Fruit fly (Drosophila melanogaster) ovary, adult (tissue): ENCODE results near the gene CG31921.

Source experiments
- CG17801 ChIP-seq: fragments of 200-800 bp; optimal IDR thresholded peaks from 2 replicates; lab custom pipeline; 2019; ENCODE audit warnings: missing biosample characterization, mild to moderate bottlenecking, missing genetic modification characterization, moderate library complexity; ENCODE audit not compliant: partially characterized antibody

The CG31921 gene

DNA sequence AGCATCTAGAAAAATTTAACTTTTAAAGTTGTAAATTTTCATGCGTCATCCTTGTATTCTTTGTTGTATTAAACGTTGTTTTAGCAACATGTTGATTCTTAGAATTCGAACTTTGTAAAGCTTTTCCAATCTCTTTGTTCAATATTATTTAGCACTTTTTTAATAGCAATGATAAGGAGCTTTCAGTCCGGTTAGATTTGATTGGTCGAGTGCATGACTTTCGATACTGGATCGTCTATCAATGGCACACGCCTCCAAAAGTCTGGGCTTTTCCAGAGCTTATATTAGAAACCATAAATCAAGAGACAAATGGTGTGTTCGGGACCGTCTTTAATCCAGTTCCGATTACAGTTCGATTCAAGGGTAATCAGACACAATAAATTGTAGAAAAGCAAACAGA, 12.4 kb downstream of the CG31921 start:
- no peak for TF ChIP-seq CG17801 (GFP tag; lab: Kevin White, UChicago)

DNA sequence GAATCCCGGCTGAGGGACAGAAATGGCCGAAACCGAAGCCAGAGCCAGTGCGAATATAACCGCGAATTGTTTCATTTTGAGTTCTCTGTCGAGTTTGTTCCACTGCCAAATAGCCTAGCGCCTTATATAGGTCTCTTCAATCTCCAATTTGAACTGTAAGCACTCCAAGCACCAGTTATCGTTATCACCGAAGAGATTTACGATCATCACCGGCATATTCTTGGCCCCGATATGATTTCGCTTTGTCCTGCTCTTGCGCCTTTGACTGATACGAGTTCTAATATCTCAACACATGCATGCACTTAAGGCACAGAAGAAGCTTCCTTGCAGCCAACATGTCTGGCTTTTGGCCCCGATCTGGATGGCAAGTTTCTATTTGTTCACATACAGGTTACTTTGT, 13.0 kb downstream of the CG31921 start, which contains the start of gene CG11912:
Gene CG11912, minus strand, starts transcription at position 101 of the 400 bp plus-strand sequence.
- TF ChIP-seq CG17801 (GFP tag; lab: Kevin White, UChicago) = no peak

DNA sequence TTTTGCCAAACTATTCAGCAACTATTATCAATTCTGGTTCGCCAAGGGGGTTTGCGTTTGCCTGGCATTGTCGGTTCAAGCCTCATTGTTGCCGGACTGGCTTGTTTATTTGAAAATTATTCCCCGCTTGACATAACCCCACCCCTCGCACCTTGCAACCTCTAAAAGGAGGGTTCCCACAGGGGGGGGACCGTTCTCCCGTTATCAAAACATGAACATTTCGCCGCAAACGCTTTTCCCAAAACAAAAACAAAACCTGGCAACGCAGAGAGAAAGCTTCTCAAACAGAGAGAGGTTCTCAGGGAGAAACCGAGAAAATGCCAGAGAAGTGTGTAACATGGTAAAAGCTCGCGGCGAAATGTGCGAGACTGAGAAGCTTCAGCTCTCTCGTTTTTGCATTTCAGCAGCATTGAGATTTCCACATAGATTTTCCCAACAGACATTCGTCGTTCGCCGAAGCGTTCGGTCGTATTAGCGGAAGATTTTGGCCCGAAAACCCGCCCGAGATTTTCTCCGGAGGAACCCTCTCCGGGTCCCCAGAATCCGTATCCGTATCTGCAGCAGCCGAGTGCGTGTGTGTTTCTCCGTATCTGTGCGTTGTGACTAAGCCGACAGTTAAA, 22.2 kb downstream of the CG31921 start:
- TF ChIP-seq CG17801 (GFP tag; lab: Kevin White, UChicago) = no peak

DNA sequence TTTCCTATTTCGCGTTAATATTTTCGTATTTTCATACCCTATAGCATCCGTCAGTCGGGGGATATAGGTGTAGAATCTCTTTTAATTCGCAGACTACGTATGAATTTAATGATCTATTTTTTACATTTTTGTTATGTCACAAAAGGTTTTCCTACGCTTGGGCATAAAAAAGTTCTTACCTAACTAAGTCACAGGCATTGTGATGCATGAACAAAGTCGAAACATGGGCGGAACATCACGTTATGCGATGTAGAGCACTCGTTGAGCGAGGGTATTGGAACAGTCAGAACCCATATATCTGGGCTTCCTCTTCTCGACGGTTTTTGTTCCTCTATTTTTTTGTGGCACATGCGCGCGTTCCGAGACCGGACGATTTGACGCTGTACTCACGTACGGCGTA, 23.0 kb downstream of the CG31921 start:
- TF ChIP-seq CG17801 (GFP tag; lab: Kevin White, UChicago) = peak; percentile 4

DNA sequence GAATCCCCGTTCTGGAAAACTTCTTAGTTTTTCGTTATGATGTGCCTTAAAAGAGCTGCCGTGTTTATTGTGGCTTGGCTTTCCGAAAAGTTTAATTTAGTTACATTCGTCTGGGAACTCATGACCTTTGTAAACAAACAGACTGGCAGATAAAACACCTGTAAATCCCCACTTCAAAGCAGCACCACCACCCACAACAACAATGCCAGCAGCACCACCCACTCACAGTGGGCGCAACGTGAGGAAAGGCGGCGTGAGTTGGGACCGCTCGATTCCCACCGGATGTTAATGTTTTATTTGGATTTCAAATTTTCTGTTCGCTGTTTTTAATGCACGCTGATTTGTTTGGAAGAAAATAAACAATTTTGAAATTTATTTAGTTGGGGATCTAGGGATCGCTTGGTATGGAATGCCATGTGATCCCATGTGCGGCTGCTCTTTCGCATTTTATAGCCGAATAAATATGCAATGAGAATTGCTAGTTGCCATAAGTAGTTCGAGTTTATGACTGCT, 23.9 kb downstream of the CG31921 start:
- no peak for TF ChIP-seq CG17801 (GFP tag; lab: Kevin White, UChicago)

DNA sequence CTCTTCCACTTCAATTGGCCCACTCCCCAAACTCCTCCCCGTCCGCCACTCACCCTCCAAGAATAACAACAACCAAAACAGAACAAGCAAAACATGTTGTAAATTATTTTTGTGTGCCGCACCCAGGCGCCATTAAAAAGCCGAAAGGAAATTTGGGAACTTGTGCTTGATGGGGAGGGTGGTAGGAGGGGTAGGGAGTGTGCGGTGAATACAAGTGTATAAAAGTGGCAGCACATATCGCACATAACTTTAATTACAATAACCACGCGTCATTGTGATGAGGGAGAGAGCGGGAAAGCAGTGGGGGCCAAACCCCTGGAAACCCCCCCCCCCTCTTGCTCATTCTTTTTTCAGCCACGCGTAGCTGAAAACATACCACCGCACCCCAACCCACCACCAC, 25.0 kb downstream of the CG31921 start:
- no peak for TF ChIP-seq CG17801 (GFP tag; lab: Kevin White, UChicago)

DNA sequence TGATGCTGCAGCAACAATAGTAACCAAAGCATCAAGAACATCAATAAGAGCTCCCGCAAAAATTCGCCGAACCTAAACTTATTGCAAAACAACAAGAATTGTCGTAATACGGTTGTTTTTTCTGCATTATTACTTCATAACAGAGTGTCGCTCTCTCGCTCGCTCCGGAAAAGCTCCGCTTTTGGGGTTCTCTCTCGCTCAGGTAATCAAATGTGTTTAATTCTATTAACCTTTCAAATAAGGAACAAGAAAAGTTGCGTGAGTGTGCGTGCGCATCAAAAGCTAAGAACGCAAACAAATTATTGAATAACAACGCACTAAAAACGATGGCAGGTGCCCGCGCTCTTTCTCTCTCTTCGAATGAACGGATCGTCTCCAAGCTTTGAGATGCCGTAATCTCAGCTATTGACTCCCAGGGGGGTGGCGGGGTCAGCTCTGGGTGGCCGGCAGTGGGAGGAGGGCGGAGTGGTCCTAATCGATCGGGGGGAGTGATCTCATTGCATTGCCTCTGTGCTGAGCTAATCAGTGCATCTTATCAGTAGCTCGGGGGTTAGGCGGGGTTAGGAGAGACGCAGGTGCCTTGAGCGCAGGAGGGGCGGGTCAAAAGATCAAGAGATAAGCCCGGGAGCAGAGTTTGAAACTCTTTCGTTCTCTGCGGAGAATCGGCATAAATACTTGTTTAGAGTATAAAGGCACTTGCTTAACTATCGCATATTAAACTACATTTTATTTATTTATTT, 25.8 kb downstream of the CG31921 start:
- TF ChIP-seq CG17801 (GFP tag; lab: Kevin White, UChicago) = no peak

DNA sequence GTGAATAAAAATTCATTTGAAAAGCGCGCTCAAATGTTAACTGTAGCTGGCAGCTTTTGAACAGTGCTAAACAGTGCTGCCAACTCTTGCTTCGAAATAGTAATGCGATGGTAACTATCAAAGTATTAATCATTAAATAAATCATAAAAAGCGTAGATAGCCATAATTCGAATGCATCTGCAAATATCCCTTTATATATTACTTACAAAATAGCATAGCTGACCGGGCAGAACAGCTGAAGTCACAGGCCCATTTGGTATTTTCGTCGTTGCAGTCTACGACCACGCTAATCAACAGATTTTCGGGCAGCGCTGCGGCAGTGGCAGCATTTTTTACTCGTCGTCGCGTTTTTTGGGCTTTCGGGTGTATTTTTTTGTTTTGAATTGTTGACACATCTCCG, 26.5 kb downstream of the CG31921 start, which contains the start of gene Plc21C:
Gene Plc21C, plus strand, starts transcription at position 290 of the 400 bp plus-strand sequence.
- TF ChIP-seq CG17801 (GFP tag; lab: Kevin White, UChicago) = peak; percentile 68

DNA sequence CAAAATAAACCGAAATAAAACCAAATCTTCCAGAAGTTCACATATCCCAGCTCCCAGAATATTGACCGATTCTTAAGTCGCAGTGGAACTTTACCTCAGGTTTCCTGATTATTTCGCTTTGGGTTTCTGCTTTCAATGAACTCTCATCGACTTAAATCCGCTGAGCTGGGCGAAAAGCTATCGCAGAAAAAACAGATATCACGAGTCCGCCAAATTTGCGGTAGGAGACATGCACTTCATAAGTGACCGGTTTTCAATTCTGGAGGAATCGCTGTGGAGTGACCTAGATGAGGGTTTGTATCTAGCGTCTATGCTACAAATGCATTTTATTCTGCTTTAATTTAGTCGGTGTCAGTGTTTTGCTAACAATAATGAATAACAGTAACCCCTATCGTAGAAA, 26.9 kb downstream of the CG31921 start:
- no peak for TF ChIP-seq CG17801 (GFP tag; lab: Kevin White, UChicago)

DNA sequence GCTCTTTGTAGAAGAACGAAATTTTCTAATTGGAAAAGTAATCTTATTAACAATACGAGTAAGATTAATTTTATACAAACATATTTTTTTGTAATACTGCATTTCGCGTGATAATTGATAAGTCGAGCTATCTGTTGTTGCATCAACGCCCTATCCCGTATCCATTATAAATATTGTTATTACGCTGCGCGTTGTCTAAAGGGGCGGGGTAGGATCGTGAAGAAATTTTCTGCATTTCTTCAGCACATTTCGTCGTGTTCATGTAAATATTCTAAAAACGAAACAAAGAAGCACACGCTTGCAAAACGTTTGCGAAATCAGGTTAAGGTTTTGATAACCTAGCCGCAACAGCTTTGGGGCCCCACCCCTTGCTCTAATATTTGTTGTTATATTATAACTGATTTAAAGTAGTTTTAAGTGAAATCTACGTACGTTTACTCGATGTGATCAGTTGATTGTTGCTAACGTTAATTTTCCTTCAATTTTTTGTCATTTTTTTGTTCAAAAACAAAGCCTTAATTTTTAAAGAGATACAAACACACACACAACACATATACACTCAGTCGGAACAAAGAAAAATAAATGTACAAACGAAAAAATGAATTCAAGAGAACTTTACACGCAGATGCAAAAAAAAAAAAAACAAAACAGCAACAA, 28.7 kb downstream of the CG31921 start:
- TF ChIP-seq CG17801 (GFP tag; lab: Kevin White, UChicago) = no peak

DNA sequence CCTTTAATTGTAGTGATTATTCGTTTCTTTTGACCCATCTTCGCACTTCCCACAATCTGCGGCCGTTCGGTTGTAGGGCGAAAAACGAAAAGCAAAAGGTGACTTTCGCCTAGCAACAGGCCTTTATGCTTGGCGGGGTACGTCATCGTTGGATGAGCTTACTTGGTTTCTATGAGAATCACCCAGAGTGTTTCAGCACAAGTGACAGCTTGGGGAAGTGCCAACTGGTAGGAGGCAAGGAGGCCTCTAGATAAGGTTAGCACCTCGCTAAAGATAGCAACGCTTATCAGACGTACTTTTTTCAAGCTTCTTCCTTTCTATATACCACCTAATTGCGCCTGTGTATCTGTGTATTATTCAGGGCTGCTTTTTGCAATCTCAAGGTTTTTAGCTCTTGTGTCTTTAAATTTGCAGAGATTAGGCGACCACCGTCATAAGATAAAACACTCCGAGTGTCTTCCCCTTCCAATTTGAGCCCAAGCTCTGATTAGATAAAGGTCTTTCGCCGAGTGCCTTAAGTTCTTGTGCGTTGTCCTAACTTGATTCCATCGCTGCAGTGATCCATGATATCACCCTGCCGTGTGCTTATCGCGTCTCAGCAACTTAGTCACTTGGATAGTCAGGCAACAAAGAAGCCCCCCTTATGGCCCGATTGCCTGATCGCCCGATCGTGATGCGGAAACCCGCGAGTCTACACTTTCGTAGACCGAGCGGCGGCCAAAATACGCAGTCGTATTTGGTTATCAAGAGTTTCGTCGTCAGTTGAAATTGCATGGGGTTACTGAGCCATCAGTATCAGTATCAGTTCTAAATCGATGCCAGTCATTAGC, 31.0 kb downstream of the CG31921 start:
- no peak for TF ChIP-seq CG17801 (GFP tag; lab: Kevin White, UChicago)

DNA sequence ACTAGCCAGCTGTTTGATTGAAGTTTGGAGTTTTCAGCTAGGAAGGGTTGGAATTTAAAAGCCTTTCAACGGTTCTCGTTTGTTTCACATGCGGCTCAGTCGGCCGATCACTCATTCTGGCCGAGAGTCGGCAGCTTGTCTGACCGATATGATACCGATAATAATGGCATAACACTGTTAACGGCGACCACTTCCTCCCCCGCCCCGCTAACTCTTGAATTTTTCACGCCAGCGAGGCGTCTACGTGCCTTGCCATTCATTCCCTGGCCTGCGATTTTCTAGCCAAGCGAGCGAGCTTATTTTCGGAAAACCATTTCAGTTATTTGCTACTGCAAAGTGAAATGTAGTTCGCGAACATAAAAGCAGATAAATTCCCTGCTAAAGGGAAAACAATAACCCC, 32.1 kb downstream of the CG31921 start:
- no peak for TF ChIP-seq CG17801 (GFP tag; lab: Kevin White, UChicago)

DNA sequence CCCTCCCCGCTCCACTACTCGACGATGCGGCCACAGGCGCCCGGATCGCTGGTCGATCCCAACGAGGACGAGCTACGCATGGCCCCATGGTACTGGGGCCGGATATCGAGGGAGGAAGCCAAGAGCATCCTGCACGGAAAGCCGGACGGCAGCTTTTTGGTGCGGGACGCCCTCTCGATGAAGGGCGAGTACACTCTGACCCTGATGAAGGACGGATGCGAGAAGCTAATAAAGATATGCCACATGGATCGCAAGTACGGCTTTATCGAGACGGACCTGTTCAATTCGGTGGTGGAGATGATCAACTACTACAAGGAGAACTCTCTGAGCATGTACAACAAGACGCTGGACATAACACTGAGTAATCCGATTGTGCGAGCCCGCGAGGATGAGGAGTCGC, 33.1 kb downstream of the CG31921 start:
- TF ChIP-seq CG17801 (GFP tag; lab: Kevin White, UChicago) = no peak

DNA sequence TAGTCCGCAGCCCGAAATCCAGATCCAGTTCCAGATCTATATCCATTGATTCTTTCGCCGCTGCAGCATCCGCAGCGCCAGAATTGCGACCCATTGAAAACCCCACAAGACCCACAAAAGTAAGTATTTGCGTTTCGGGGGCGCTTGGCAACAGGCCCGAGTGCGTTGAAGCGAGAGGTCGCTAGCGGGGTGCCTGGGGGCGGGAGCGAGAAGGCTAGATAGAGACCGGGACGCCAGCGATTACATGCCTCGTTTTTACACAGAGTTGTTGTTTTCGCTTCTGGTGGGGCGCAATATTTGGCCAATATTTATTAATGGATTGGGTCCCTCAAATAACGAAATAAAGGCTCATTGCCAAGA, 33.9 kb downstream of the CG31921 start:
- TF ChIP-seq CG17801 (GFP tag; lab: Kevin White, UChicago) = no peak
